Fruit fly (Drosophila melanogaster): Measurements from ENCODE around the gene Scsalpha1.

Gene Scsalpha1

DNA sequence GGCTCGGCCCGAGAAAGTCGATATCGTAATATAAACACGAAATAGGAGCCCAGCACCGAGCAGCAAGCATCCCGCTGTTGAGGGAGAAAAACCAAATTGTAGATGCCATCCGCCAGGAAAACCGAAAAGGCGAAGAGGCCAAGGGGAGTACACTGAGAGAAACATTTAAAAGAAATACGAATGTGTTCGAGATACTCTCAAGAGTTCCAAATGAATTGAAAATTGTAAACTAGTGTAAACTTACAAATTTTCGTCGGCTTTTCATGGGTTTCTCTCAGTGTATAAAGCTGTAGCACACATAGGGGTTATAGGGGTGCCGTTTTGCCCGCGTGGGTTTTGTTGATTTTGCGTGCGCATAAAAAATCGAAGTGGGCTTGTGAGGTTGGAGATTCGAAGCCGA, 11.3 kb upstream of the Scsalpha1 start (continued):
- TF ChIP-seq HLH54F (GFP tag; optimal IDR thresholded peaks at IDR 0.05): peak; percentile 79
- TF ChIP-seq sob (GFP tag; IDR thresholded peaks at IDR 0.05): peak; percentile 85
- TF ChIP-seq C15 (GFP tag; IDR thresholded peaks at IDR 0.05): 0 out of 3 replicates have a peak, but pooled peaks have one; percentile 59
- TF ChIP-seq CG13287 (GFP tag; IDR thresholded peaks at IDR 0.05; ENCODE audit: partially characterized antibody): no peak
- no peak for TF ChIP-seq bbx (GFP tag; IDR thresholded peaks at IDR 0.05; ENCODE audit: partially characterized antibody)
- peak; percentile 36 for TF ChIP-seq CG17829 (tag; optimal IDR thresholded peaks at IDR 0.05)
- peak; percentile 79; the same call in 3 of the 4 replicates for TF ChIP-seq Gug (GFP tag; IDR thresholded peaks at IDR 0.05)
- peak; percentile 80; the same call in 2 of the 3 replicates for TF ChIP-seq so (GFP tag; IDR thresholded peaks at IDR 0.05)
- peak; percentile 65 for TF ChIP-seq Oaz (GFP tag; IDR thresholded peaks at IDR 0.05)
- peak; percentile 14 for TF ChIP-seq YL-1 (GFP tag; optimal IDR thresholded peaks at IDR 0.05)
- peak; percentile 77 for TF ChIP-seq caup (GFP tag; optimal IDR thresholded peaks at IDR 0.05; ENCODE audit: severe bottlenecking)
- TF ChIP-seq ems (GFP tag; optimal IDR thresholded peaks at IDR 0.05): peak; percentile 76
- peak; percentile 1 for TF ChIP-seq nerfin-1 (tag; optimal IDR thresholded peaks at IDR 0.05)
- no peak for TF ChIP-seq Sin3A (optimal IDR thresholded peaks at IDR 0.05)
- TF ChIP-seq Camta (GFP tag; optimal IDR thresholded peaks at IDR 0.05): peak; percentile 0
- TF ChIP-seq H15 (GFP tag; IDR thresholded peaks at IDR 0.05): peak; percentile 53; the same call in 2 of the 3 replicates
- peak; percentile 30 for TF ChIP-seq Ravus (GFP tag; IDR thresholded peaks at IDR 0.05)
- TF ChIP-seq Blimp-1 (GFP tag; optimal IDR thresholded peaks at IDR 0.05): peak; percentile 26
- TF ChIP-seq CG34422 (GFP tag; IDR thresholded peaks at IDR 0.05): peak; percentile 57; the same call in 2 of the 3 replicates
- TF ChIP-seq CG17802 (tag; optimal IDR thresholded peaks at IDR 0.05): no peak
- TF ChIP-seq hkb (optimal IDR thresholded peaks at IDR 0.05): no peak
- TF ChIP-seq hkb (GFP tag; IDR thresholded peaks at IDR 0.05): peak; percentile 87
- TF ChIP-seq z (GFP tag; IDR thresholded peaks at IDR 0.05): no peak
- TF ChIP-seq CG14710 (tag; optimal IDR thresholded peaks at IDR 0.05): peak; percentile 2
- TF ChIP-seq vvl (GFP tag; IDR thresholded peaks at IDR 0.05): peak; percentile 91
- peak; percentile 73 for TF ChIP-seq CG30403 (GFP tag; optimal IDR thresholded peaks at IDR 0.05)
- TF ChIP-seq Sox100B (GFP tag; optimal IDR thresholded peaks at IDR 0.05): peak; percentile 36
- TF ChIP-seq CG3163 (GFP tag; optimal IDR thresholded peaks at IDR 0.05): peak; percentile 56
- peak; percentile 75 for TF ChIP-seq wdn (GFP tag; IDR thresholded peaks at IDR 0.05)
- peak; percentile 71 for TF ChIP-seq Side (GFP tag; optimal IDR thresholded peaks at IDR 0.05)
- TF ChIP-seq Ptx1 (GFP tag; IDR thresholded peaks at IDR 0.05): peak; percentile 84
- peak; percentile 84 for TF ChIP-seq sug (tag; optimal IDR thresholded peaks at IDR 0.05)
- TF ChIP-seq chinmo (GFP tag; IDR thresholded peaks at IDR 0.05; ENCODE audit: partially characterized antibody): no peak
- peak; percentile 19 for TF ChIP-seq CG1647 (GFP tag; optimal IDR thresholded peaks at IDR 0.05)
- no peak for TF ChIP-seq zen2 (GFP tag; IDR thresholded peaks at IDR 0.05; ENCODE audit: partially characterized antibody)
- no peak for TF ChIP-seq br (optimal IDR thresholded peaks at IDR 0.05)
- no peak for TF ChIP-seq CG8765 (GFP tag; IDR thresholded peaks at IDR 0.05)
- TF ChIP-seq CG11398 (GFP tag; optimal IDR thresholded peaks at IDR 0.05): peak; percentile 55
- TF ChIP-seq Vsx1 (GFP tag; optimal IDR thresholded peaks at IDR 0.05): peak; percentile 20
- TF ChIP-seq CG10274 (GFP tag; optimal IDR thresholded peaks at IDR 0.05): peak; percentile 2
- peak; percentile 25 for TF ChIP-seq CG4854 (GFP tag; optimal IDR thresholded peaks at IDR 0.05)
- TF ChIP-seq ab (GFP tag; optimal IDR thresholded peaks at IDR 0.05): peak; percentile 37
- TF ChIP-seq cwo (GFP tag; optimal IDR thresholded peaks at IDR 0.05): peak; percentile 70
- TF ChIP-seq CG3838 (GFP tag; optimal IDR thresholded peaks at IDR 0.05): peak; percentile 4
- peak; percentile 80 for TF ChIP-seq Xbp1 (GFP tag; optimal IDR thresholded peaks at IDR 0.05)
- no peak for TF ChIP-seq eve (GFP tag; optimal IDR thresholded peaks at IDR 0.05)
- peak in 1 of 2 experiments; percentile 58 for TF ChIP-seq bsh (GFP tag; optimal IDR thresholded peaks at IDR 0.05)
- peak; percentile 13 for TF ChIP-seq CG2875 (GFP tag; optimal IDR thresholded peaks at IDR 0.05)
- peak; percentile 43 for TF ChIP-seq CG7928 (GFP tag; optimal IDR thresholded peaks at IDR 0.05)
- TF ChIP-seq oc (tag; optimal IDR thresholded peaks at IDR 0.05): no peak
- peak; percentile 56 for TF ChIP-seq Chrac-16 (GFP tag; optimal IDR thresholded peaks at IDR 0.05)
- TF ChIP-seq pho (GFP tag; optimal IDR thresholded peaks at IDR 0.05): peak; percentile 74

All from whole organism, embryonic.